Worm (Caenorhabditis elegans) whole organism, mixed stage, embryonic: ENCODE measurements around the gene ZK688.5.

Experiments used
- M03D4.4 ChIP-seq: sonication (generic microtip); optimal IDR thresholded peaks from 2 replicates; lab custom pipeline; 2017; ENCODE audit warnings: mild to moderate bottlenecking, missing genetic modification characterization, missing compliant biosample characterization
- bed-3 ChIP-seq: fragments of 200-800 bp; sonication (Bioruptor generic); optimal IDR thresholded peaks from 3 replicates; lab custom pipeline; 2018; ENCODE audit warnings: mild to moderate bottlenecking, missing genetic modification characterization, moderate library complexity, missing compliant biosample characterization
- blmp-1 ChIP-seq: fragments of 150-350 bp; optimal IDR thresholded peaks from 2 replicates; lab custom pipeline; 2014; ENCODE audit warnings: missing biosample characterization, missing genetic modification characterization
- ceh-39 ChIP-seq: fragments of 150-350 bp; optimal IDR thresholded peaks from 2 replicates; lab custom pipeline; 2014; ENCODE audit warnings: missing biosample characterization, missing genetic modification characterization
- ceh-83 ChIP-seq: fragments of 200-800 bp; sonication (Bioruptor generic); optimal IDR thresholded peaks from 2 replicates; lab custom pipeline; 2018; ENCODE audit warnings: mild to moderate bottlenecking, missing genetic modification characterization, missing compliant biosample characterization
- ces-1 ChIP-seq: fragments of 150-350 bp; optimal IDR thresholded peaks from 2 replicates; lab custom pipeline; 2014; ENCODE audit warnings: missing biosample characterization, missing genetic modification reagents, missing genetic modification characterization
- cnd-1 ChIP-seq: fragments of 200-800 bp; sonication (Bioruptor generic); optimal IDR thresholded peaks from 2 replicates; lab custom pipeline; 2018; ENCODE audit warnings: mild to moderate bottlenecking, missing genetic modification characterization, missing compliant biosample characterization
- drap-1 ChIP-seq: fragments of 200-800 bp; sonication (Bioruptor generic); optimal IDR thresholded peaks from 3 replicates; lab custom pipeline; 2018; ENCODE audit warnings: mild to moderate bottlenecking, missing genetic modification characterization, missing compliant biosample characterization
- elt-1 ChIP-seq: sonication (generic microtip); optimal IDR thresholded peaks from 2 replicates; lab custom pipeline; 2017; ENCODE audit warnings: missing genetic modification characterization, mild to moderate bottlenecking, missing compliant biosample characterization, antibody characterized with exemption, moderate library complexity, borderline replicate concordance; ENCODE audit not compliant: insufficient read depth
- elt-3 ChIP-seq: fragments of 150-350 bp; optimal IDR thresholded peaks from 2 replicates; lab custom pipeline; 2014; ENCODE audit warnings: missing biosample characterization, missing genetic modification characterization
- ham-2 ChIP-seq: fragments of 200-800 bp; sonication (Bioruptor generic); optimal IDR thresholded peaks from 2 replicates; lab custom pipeline; 2018; ENCODE audit warnings: mild to moderate bottlenecking, missing genetic modification characterization, missing compliant biosample characterization
- hlh-1 ChIP-seq: fragments of 150-350 bp; optimal IDR thresholded peaks from 2 replicates; lab custom pipeline; 2014; ENCODE audit warnings: missing biosample characterization, missing genetic modification reagents, missing genetic modification characterization
- lin-13 ChIP-seq: fragments of 150-350 bp; optimal IDR thresholded peaks from 2 replicates; lab custom pipeline; 2014; ENCODE audit warnings: missing biosample characterization, missing genetic modification characterization
- lin-32 ChIP-seq: fragments of 200-800 bp; sonication (Bioruptor generic); optimal IDR thresholded peaks from 2 replicates; lab custom pipeline; 2018; ENCODE audit warnings: mild to moderate bottlenecking, missing genetic modification characterization, missing compliant biosample characterization
- mab-5 ChIP-seq: fragments of 150-350 bp; optimal IDR thresholded peaks from 2 replicates; lab custom pipeline; 2014; ENCODE audit warnings: missing biosample characterization, missing genetic modification characterization
- mep-1 ChIP-seq: fragments of 150-350 bp; optimal IDR thresholded peaks from 2 replicates; lab custom pipeline; 2017; ENCODE audit warnings: missing biosample characterization, missing genetic modification reagents, missing genetic modification characterization, inconsistent platforms
- nhr-12 ChIP-seq: fragments of 150-350 bp; optimal IDR thresholded peaks from 2 replicates; lab custom pipeline; 2014; ENCODE audit warnings: missing biosample characterization, missing genetic modification characterization
- nhr-2 ChIP-seq: fragments of 150-350 bp; optimal IDR thresholded peaks from 2 replicates; lab custom pipeline; 2014; ENCODE audit warnings: missing biosample characterization, missing genetic modification characterization
- nhr-28 ChIP-seq: fragments of 150-350 bp; optimal IDR thresholded peaks from 2 replicates; lab custom pipeline; 2014; ENCODE audit warnings: missing biosample characterization, missing genetic modification characterization
- nhr-76 ChIP-seq: sonication (generic microtip); optimal IDR thresholded peaks from 2 replicates; lab custom pipeline; 2017; ENCODE audit warnings: missing biosample characterization, missing genetic modification characterization
- pha-4 ChIP-seq: fragments of 150-350 bp; optimal IDR thresholded peaks from 2 replicates; lab custom pipeline; 2018; ENCODE audit warnings: missing biosample characterization, missing genetic modification reagents, missing genetic modification characterization
- sptf-1 ChIP-seq: sonication (generic microtip); optimal IDR thresholded peaks from 2 replicates; lab custom pipeline; 2017; ENCODE audit warnings: mild to moderate bottlenecking, missing genetic modification characterization, moderate library complexity, missing compliant biosample characterization
- tbx-8 ChIP-seq: fragments of 200-800 bp; sonication (Bioruptor generic); optimal IDR thresholded peaks from 2 replicates; lab custom pipeline; 2018; ENCODE audit warnings: mild to moderate bottlenecking, missing genetic modification characterization, moderate library complexity, missing compliant biosample characterization
- unc-120 ChIP-seq: sonication (generic microtip); optimal IDR thresholded peaks from 2 replicates; lab custom pipeline; 2017; ENCODE audit warnings: missing genetic modification characterization, missing compliant biosample characterization; ENCODE audit not compliant: poor library complexity, severe bottlenecking
- unc-39 ChIP-seq: fragments of 150-350 bp; optimal IDR thresholded peaks from 2 replicates; lab custom pipeline; 2014; ENCODE audit warnings: missing biosample characterization, missing genetic modification characterization
- unc-62 ChIP-seq: fragments of 150-350 bp; optimal IDR thresholded peaks from 2 replicates; lab custom pipeline; 2014; ENCODE audit warnings: missing biosample characterization, missing genetic modification reagents, missing genetic modification characterization
- zip-8 ChIP-seq: fragments of 150-350 bp; optimal IDR thresholded peaks from 2 replicates; lab custom pipeline; 2014; ENCODE audit warnings: missing biosample characterization, missing genetic modification characterization
- ztf-11 ChIP-seq: fragments of 150-350 bp; optimal IDR thresholded peaks from 2 replicates; lab custom pipeline; 2014; ENCODE audit warnings: missing biosample characterization, missing genetic modification characterization

ZK688.5 gene

ce11 chrIII:7903427-7903826 lies 12.0 kb upstream of the ZK688.5 start:
- TF ChIP-seq sptf-1 (no peak), ces-1 (no peak), hlh-1 (no peak), pha-4 (tag; lab: Kevin White, UChicago) (no peak), ceh-83 (GFP tag; lab: Kevin White, UChicago) (no peak), elt-3 (tag; lab: Kevin White, UChicago) (no peak), ceh-39 (tag; lab: Kevin White, UChicago) (no peak), drap-1 (no peak), ham-2 (no peak), M03D4.4 (tag; lab: Kevin White, UChicago) (no peak), unc-39 (tag; lab: Kevin White, UChicago) (no peak), mep-1 (tag; lab: Kevin White, UChicago) (no peak), nhr-28 (tag; lab: Kevin White, UChicago) (no peak), unc-62 (GFP tag; lab: Kevin White, UChicago) (no peak), blmp-1 (tag; lab: Kevin White, UChicago) (no peak), nhr-2 (no peak), elt-1 (no peak)

DNA sequence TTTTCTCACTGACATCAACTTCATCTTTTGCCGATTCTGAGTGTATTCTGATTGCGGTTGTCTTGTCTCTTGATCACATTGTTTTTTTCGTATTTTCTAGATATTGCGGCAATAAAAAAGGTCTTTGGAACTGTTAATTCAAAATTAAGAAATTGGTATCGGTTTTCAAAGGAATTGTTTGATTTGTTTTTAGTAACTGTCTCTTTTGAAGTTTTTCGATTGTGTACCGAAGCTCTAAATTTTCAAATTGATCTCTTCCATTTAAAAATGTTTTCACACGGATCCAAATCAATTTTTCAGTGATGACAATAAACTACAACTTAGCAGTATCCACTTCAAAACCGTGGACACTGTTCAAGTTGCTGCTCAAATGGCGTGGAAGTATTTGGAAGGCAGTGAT lies 9.3 kb upstream of the ZK688.5 start, which contains the start of gene best-24:
Gene best-24, plus strand, starts transcription at position 301 of the 400 bp plus-strand sequence.
- TF ChIP-seq lin-13 (tag; lab: Kevin White, UChicago) (no peak), mab-5 (tag; lab: Kevin White, UChicago) (no peak), pha-4 (tag; lab: Kevin White, UChicago) (no peak), nhr-28 (tag; lab: Kevin White, UChicago) (no peak), cnd-1 (tag; lab: Kevin White, UChicago) (no peak), zip-8 (tag; lab: Kevin White, UChicago) (no peak)

DNA sequence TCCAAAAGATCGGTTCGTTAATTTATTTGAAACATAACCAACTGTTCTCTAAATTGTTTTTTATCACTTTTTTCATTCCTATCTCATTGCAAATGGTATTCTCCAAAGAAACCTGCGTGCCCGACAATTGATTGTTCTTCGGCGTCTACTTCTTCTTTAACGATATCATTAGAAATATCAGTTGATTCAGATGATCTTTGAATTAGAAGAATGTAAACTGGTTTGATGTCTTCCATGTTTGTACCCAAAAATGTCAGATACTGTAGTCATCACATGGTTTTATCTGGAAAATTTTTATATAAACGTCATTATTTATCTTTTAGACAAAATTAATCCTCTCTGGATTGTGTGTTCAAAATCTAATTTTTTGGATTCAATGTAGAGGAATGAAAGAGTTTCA lies 6.3 kb upstream of the ZK688.5 start:
- TF ChIP-seq cnd-1 (tag; lab: Kevin White, UChicago) (no peak), blmp-1 (tag; lab: Kevin White, UChicago) (no peak), sptf-1 (no peak), M03D4.4 (tag; lab: Kevin White, UChicago) (no peak), mep-1 (tag; lab: Kevin White, UChicago) (no peak), elt-1 (no peak), nhr-76 (no peak), ceh-83 (GFP tag; lab: Kevin White, UChicago) (no peak), ces-1 (no peak), ztf-11 (tag; lab: Kevin White, UChicago) (no peak), unc-62 (GFP tag; lab: Kevin White, UChicago) (no peak), lin-32 (GFP tag; lab: Kevin White, UChicago) (no peak), mab-5 (tag; lab: Kevin White, UChicago) (no peak), drap-1 (no peak), lin-13 (tag; lab: Kevin White, UChicago) (no peak)
- TF ChIP-seq, all 35 proteins: peak for 0

ce11 chrIII:7896925-7897324 lies 5.5 kb upstream of the ZK688.5 start, which contains the start of gene ZK688.10:
Gene ZK688.10 (minus strand): TSS chrIII:7897025.
- TF ChIP-seq drap-1 (no peak), bed-3 (no peak), nhr-2 (no peak), nhr-12 (no peak), sptf-1 (no peak), nhr-28 (tag; lab: Kevin White, UChicago) (no peak), blmp-1 (tag; lab: Kevin White, UChicago) (no peak), ztf-11 (tag; lab: Kevin White, UChicago) (no peak), ham-2 (no peak), cnd-1 (tag; lab: Kevin White, UChicago) (no peak), unc-39 (tag; lab: Kevin White, UChicago) (no peak), ceh-39 (tag; lab: Kevin White, UChicago) (no peak), unc-120 (no peak)

- TF ChIP-seq cnd-1 (tag; lab: Kevin White, UChicago) (no peak), drap-1 (no peak), mab-5 (tag; lab: Kevin White, UChicago) (no peak), M03D4.4 (tag; lab: Kevin White, UChicago) (no peak), nhr-2 (no peak), nhr-28 (tag; lab: Kevin White, UChicago) (no peak), tbx-8 (no peak)
- TF ChIP-seq, all 35 proteins: peak for 0
These were observed 3.3 kb upstream of the ZK688.5 start, which contains the start of gene ZK688.4 for ce11 chrIII:7894724-7895123. Gene ZK688.4 (plus strand): TSS chrIII:7895024.

DNA sequence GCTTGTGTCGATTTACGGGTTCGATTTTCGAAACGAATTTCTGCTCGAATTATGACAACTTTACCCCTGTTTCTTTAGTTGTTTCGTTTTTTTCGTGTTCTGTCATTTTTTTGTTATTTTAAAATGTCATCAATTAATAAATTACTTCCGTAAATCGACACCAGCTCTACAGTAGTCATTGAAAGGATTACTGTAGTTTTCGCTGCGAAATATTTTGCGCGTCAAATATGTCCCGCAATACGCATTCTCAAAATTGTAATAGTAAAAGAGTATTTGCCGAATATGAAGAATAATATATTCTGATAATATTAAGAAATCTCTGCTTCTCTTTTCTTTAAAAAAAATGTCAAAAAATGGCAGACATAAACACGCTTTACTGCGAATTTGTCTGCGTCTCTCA lies 1.8 kb upstream of the ZK688.5 start:
- TF ChIP-seq hlh-1 = no peak
- TF ChIP-seq ces-1 = no peak
- no peak for TF ChIP-seq ceh-39 (tag; lab: Kevin White, UChicago)
